Fruit fly (Drosophila melanogaster) whole organism, wandering third instar larva: ENCODE results near the gene Tbh.

Source experiments
- Abd-B ChIP-seq: fragments of >200 bp; optimal IDR thresholded peaks from 2 replicates; lab custom pipeline; 2017; ENCODE audit warnings: missing biosample characterization, missing genetic modification characterization
- CG32264 ChIP-seq: fragments of 200-800 bp; sonication (Bioruptor generic); optimal IDR thresholded peaks from 2 replicates; lab custom pipeline; 2016; ENCODE audit warnings: missing biosample characterization, missing genetic modification characterization
- HLH106 ChIP-seq: fragments of 200-800 bp; optimal IDR thresholded peaks from 3 replicates; lab custom pipeline; 2019; ENCODE audit warnings: missing biosample characterization, mild to moderate bottlenecking, missing genetic modification characterization, moderate library complexity
- Hnf4 ChIP-seq: fragments of 200-800 bp; sonication (Bioruptor generic); optimal IDR thresholded peaks from 2 replicates; lab custom pipeline; 2016; ENCODE audit warnings: missing biosample characterization, mild to moderate bottlenecking, missing genetic modification characterization
- Hr83 ChIP-seq: fragments of 200-300 bp; sonication (Bioruptor generic); optimal IDR thresholded peaks from 2 replicates; lab custom pipeline; 2016; ENCODE audit warnings: missing biosample characterization, mild to moderate bottlenecking, missing genetic modification characterization, moderate library complexity; ENCODE audit not compliant: poor library complexity, severe bottlenecking
- Jra ChIP-seq: sonication (Bioruptor generic); optimal IDR thresholded peaks from 2 replicates; lab custom pipeline; 2016; ENCODE audit warnings: missing biosample characterization, missing genetic modification characterization
- OdsH ChIP-seq: fragments of 200-800 bp; sonication (Bioruptor generic); optimal IDR thresholded peaks from 2 replicates; lab custom pipeline; 2016; ENCODE audit warnings: missing biosample characterization, mild to moderate bottlenecking, missing genetic modification characterization
- dl ChIP-seq, 2 experiments: fragments of 175-275, 200-275 bp in 1 of 2; fragments of 200-275 bp in 1 of 2; sonication (Bioruptor generic); optimal IDR thresholded peaks; lab custom pipeline; 2018; ENCODE audit warnings: mild to moderate bottlenecking in 2 of 2, missing biosample characterization in 2 of 2, missing genetic modification characterization in 2 of 2, moderate library complexity in 2 of 2; ENCODE audit not compliant: partially characterized antibody in 2 of 2, insufficient read depth in 1 of 2
- dsf ChIP-seq: sonication (Bioruptor generic); optimal IDR thresholded peaks from 2 replicates; lab custom pipeline; 2016; ENCODE audit warnings: missing biosample characterization, missing genetic modification characterization, borderline replicate concordance
- foxo ChIP-seq, 2 experiments: fragments of 200-800 bp; sonication (Bioruptor generic); optimal IDR thresholded peaks; 2 replicates in 1 of 2; 3 replicates in 1 of 2; lab custom pipeline; 2016 to 2017; ENCODE audit warnings: missing biosample characterization in 2 of 2, missing genetic modification characterization in 2 of 2
- pan ChIP-seq: fragments of >200 bp; optimal IDR thresholded peaks from 2 replicates; lab custom pipeline; 2017
- psq ChIP-seq: fragments of 200-800 bp; sonication (Bioruptor generic); optimal IDR thresholded peaks from 3 replicates; lab custom pipeline; 2017; ENCODE audit warnings: missing biosample characterization, mild to moderate bottlenecking, missing genetic modification characterization, moderate library complexity
- rgr ChIP-seq: fragments of 200-800 bp; sonication (Bioruptor generic); optimal IDR thresholded peaks from 3 replicates; lab custom pipeline; 2016; ENCODE audit warnings: missing biosample characterization, mild to moderate bottlenecking, missing genetic modification characterization
- sage ChIP-seq: fragments of 200-800 bp; sonication (Bioruptor generic); optimal IDR thresholded peaks from 2 replicates; lab custom pipeline; 2016; ENCODE audit warnings: missing biosample characterization, mild to moderate bottlenecking, missing genetic modification characterization

DNA sequence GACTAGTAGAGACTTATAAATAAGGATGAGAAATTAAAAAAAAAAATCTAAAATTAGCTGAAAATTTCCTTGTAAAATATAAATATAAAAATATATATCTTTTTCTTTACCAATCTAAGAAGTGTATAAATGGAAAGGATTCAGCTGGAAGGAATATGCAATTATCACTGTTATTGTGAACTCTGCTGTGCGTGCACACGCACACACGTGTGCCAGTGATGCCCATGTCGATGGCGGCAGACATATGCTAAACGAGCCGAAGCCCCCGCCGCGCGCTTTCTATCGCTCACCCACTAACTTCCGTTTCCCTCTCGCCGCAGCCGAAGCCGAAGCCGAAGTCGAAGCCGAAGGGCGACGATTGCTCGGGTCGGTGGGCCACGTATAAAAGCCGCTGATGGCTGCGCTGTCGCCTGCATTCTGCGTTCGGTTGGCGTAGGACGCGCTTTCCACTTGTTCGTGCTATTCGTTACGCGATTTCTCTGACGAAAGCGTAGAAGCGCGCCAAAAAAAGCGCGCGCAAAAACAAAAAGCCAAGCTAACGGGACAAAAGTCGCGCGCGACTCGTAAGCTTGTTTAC is at the start of gene Tbh:
- TF ChIP-seq rgr (GFP tag; lab: Kevin White, UChicago) (no peak), dsf (GFP tag; lab: Kevin White, UChicago) (no peak), Hr83 (GFP tag; lab: Kevin White, UChicago) (no peak), sage (GFP tag; lab: Kevin White, UChicago) (no peak), pan (lab: Kevin White, UChicago) (no peak), dl (GFP tag; optimal IDR thresholded peaks at IDR 0.05; lab: Kevin White, UChicago; ENCODE audit: insufficient read depth in 1 of 2, partially characterized antibody in 2 of 2) (no peak), HLH106 (tag; lab: Kevin White, UChicago) (no peak), CG32264 (GFP tag; lab: Kevin White, UChicago) (no peak), psq (GFP tag; lab: Kevin White, UChicago) (no peak), OdsH (no peak), Abd-B (no peak), Jra (GFP tag; lab: Kevin White, UChicago) (no peak), Hnf4 (no peak), foxo (GFP tag; optimal IDR thresholded peaks at IDR 0.05; lab: Kevin White, UChicago) (no peak)
